Worm (Caenorhabditis elegans) whole organism, late embryonic: ENCODE results near the gene kin-36.
A peak's percentile ranks its signal among the peaks of the same experiment; 100 is the strongest.
"Not testable (repeated sequence)": the region's sequence is repeated elsewhere in the genome, so short reads cannot be mapped to it uniquely, and the experiment has no call there.

Experiments
- C08G9.2 ChIP-seq: sonication (generic microtip); optimal IDR thresholded peaks from 2 replicates; lab custom pipeline; 2016; ENCODE audit warnings: mild to moderate bottlenecking, missing genetic modification characterization, moderate library complexity, missing compliant biosample characterization
- C38D4.7 ChIP-seq: fragments of 200-800 bp; sonication (Bioruptor generic); optimal IDR thresholded peaks from 2 replicates; lab custom pipeline; 2018; ENCODE audit warnings: mild to moderate bottlenecking, missing genetic modification characterization, moderate library complexity, missing compliant biosample characterization
- F13H6.1 ChIP-seq: sonication (generic microtip); optimal IDR thresholded peaks from 2 replicates; lab custom pipeline; 2016; ENCODE audit warnings: missing genetic modification characterization, missing compliant biosample characterization
- K02D7.2 ChIP-seq: sonication (generic microtip); optimal IDR thresholded peaks from 2 replicates; lab custom pipeline; 2017; ENCODE audit warnings: mild to moderate bottlenecking, missing genetic modification characterization, missing compliant biosample characterization
- Y22D7AL.16 ChIP-seq: sonication (generic microtip); optimal IDR thresholded peaks from 2 replicates; lab custom pipeline; 2016; ENCODE audit warnings: missing genetic modification characterization, missing compliant biosample characterization
- ceh-14 ChIP-seq: sonication (generic microtip); optimal IDR thresholded peaks from 2 replicates; lab custom pipeline; 2016; ENCODE audit warnings: missing genotype, missing genetic modification characterization, missing compliant biosample characterization
- ceh-18 ChIP-seq: sonication (generic microtip); optimal IDR thresholded peaks from 2 replicates; lab custom pipeline; 2016; ENCODE audit warnings: missing genetic modification characterization, missing compliant biosample characterization
- ceh-2 ChIP-seq: sonication (generic microtip); optimal IDR thresholded peaks from 2 replicates; lab custom pipeline; 2016; ENCODE audit warnings: missing genotype, missing genetic modification characterization, missing compliant biosample characterization
- ceh-24 ChIP-seq: sonication (generic microtip); optimal IDR thresholded peaks from 2 replicates; lab custom pipeline; 2016; ENCODE audit warnings: mild to moderate bottlenecking, missing genetic modification characterization, missing compliant biosample characterization
- ceh-31 ChIP-seq: sonication (generic microtip); optimal IDR thresholded peaks from 2 replicates; lab custom pipeline; 2016; ENCODE audit warnings: missing genetic modification characterization, missing compliant biosample characterization
- ceh-34 ChIP-seq: sonication (generic microtip); optimal IDR thresholded peaks from 2 replicates; lab custom pipeline; 2016; ENCODE audit warnings: mild to moderate bottlenecking, missing genetic modification characterization, missing compliant biosample characterization
- ceh-45 ChIP-seq: fragments of 200-800 bp; sonication (Bioruptor generic); IDR thresholded peaks from 2 replicates; pipeline ENCODE4 v1.3.6; 2022; ENCODE audit warnings: missing genetic modification reagents, missing genetic modification characterization, missing compliant biosample characterization
- ceh-9 ChIP-seq: sonication (generic microtip); optimal IDR thresholded peaks from 2 replicates; lab custom pipeline; 2016; ENCODE audit warnings: mild to moderate bottlenecking, missing genetic modification characterization, inconsistent platforms, missing compliant biosample characterization
- elt-2 ChIP-seq: sonication (generic microtip); optimal IDR thresholded peaks from 2 replicates; lab custom pipeline; 2016; ENCODE audit warnings: missing genetic modification reagents, missing genetic modification characterization, missing compliant biosample characterization
- elt-4 ChIP-seq: sonication (generic microtip); optimal IDR thresholded peaks from 2 replicates; lab custom pipeline; 2016; ENCODE audit warnings: missing genetic modification characterization, missing compliant biosample characterization
- ets-4 ChIP-seq: sonication (generic microtip); optimal IDR thresholded peaks from 2 replicates; lab custom pipeline; 2016; ENCODE audit warnings: missing genetic modification characterization, missing compliant biosample characterization
- hlh-13 ChIP-seq: fragments of 200-800 bp; sonication (Bioruptor generic); optimal IDR thresholded peaks from 2 replicates; lab custom pipeline; 2018; ENCODE audit warnings: mild to moderate bottlenecking, missing genetic modification characterization, missing compliant biosample characterization
- hlh-15 ChIP-seq: sonication (generic microtip); optimal IDR thresholded peaks from 2 replicates; lab custom pipeline; 2016; ENCODE audit warnings: missing genetic modification characterization, missing compliant biosample characterization
- hlh-8 ChIP-seq: sonication (generic microtip); optimal IDR thresholded peaks from 2 replicates; lab custom pipeline; 2016; ENCODE audit warnings: missing genotype, missing genetic modification characterization, missing compliant biosample characterization
- lin-11 ChIP-seq: fragments of 200-800 bp; sonication (Bioruptor generic); optimal IDR thresholded peaks from 2 replicates; lab custom pipeline; 2018; ENCODE audit warnings: mild to moderate bottlenecking, missing genetic modification characterization, missing compliant biosample characterization
- madf-2 ChIP-seq: sonication (generic microtip); optimal IDR thresholded peaks from 2 replicates; lab custom pipeline; 2017; ENCODE audit warnings: missing genetic modification characterization, missing compliant biosample characterization
- mec-3 ChIP-seq: sonication (generic microtip); optimal IDR thresholded peaks from 2 replicates; lab custom pipeline; 2016; ENCODE audit warnings: borderline replicate concordance, missing genetic modification characterization, missing compliant biosample characterization
- nfya-1 ChIP-seq: sonication (generic microtip); optimal IDR thresholded peaks from 2 replicates; lab custom pipeline; 2017; ENCODE audit warnings: missing genetic modification characterization, mild to moderate bottlenecking, missing compliant biosample characterization, antibody characterized with exemption, moderate library complexity
- nhr-232 ChIP-seq: sonication (generic microtip); optimal IDR thresholded peaks from 2 replicates; lab custom pipeline; 2016; ENCODE audit warnings: missing genetic modification characterization, missing compliant biosample characterization
- npax-4 ChIP-seq: sonication (generic microtip); optimal IDR thresholded peaks from 2 replicates; lab custom pipeline; 2016; ENCODE audit warnings: missing genetic modification characterization, missing compliant biosample characterization
- pqm-1 ChIP-seq: sonication (generic microtip); optimal IDR thresholded peaks from 2 replicates; lab custom pipeline; 2016; ENCODE audit warnings: missing genetic modification characterization, missing compliant biosample characterization
- ref-2 ChIP-seq: sonication (generic microtip); optimal IDR thresholded peaks from 2 replicates; lab custom pipeline; 2016; ENCODE audit warnings: missing genetic modification characterization, missing compliant biosample characterization
- rnt-1 ChIP-seq: sonication (generic microtip); optimal IDR thresholded peaks from 2 replicates; lab custom pipeline; 2016; ENCODE audit warnings: missing genetic modification characterization, missing compliant biosample characterization
- sox-2 ChIP-seq: fragments of 200-800 bp; sonication (Bioruptor generic); IDR thresholded peaks from 2 replicates; pipeline ENCODE4 v1.3.6; 2022; ENCODE audit warnings: missing genetic modification reagents, missing genetic modification characterization, missing compliant biosample characterization
- tbx-2 ChIP-seq: sonication (generic microtip); optimal IDR thresholded peaks from 2 replicates; lab custom pipeline; 2016; ENCODE audit warnings: missing genetic modification characterization, missing compliant biosample characterization
- tbx-7 ChIP-seq: sonication (generic microtip); optimal IDR thresholded peaks from 2 replicates; lab custom pipeline; 2016; ENCODE audit warnings: missing genotype, missing genetic modification characterization, missing compliant biosample characterization
- unc-3 ChIP-seq, 2 experiments: fragments of 200-800 bp in 1 of 2; sonication (Bioruptor generic) in 1 of 2; sonication (generic microtip) in 1 of 2; conservative IDR thresholded peaks in 1 of 2; optimal IDR thresholded peaks in 1 of 2; 2 replicates each; pipeline versions ENCODE4 v1.3.6 to Lab custom; 2016 to 2022; ENCODE audit warnings: missing compliant biosample characterization in 2 of 2, missing genetic modification characterization in 2 of 2, missing genetic modification reagents in 1 of 2
- unc-42 ChIP-seq: sonication (generic microtip); optimal IDR thresholded peaks from 2 replicates; lab custom pipeline; 2016; ENCODE audit warnings: missing genotype, missing genetic modification characterization, missing compliant biosample characterization
- unc-86 ChIP-seq: sonication (generic microtip); optimal IDR thresholded peaks from 2 replicates; lab custom pipeline; 2016; ENCODE audit warnings: missing genetic modification characterization, missing compliant biosample characterization

kin-36 gene

ce11 chrIV:4712376-4712775 lies 33.6 kb downstream of the kin-36 start, which contains the start of gene yars-2 (continued):
- TF ChIP-seq npax-4: no peak
- TF ChIP-seq madf-2: no peak
- TF ChIP-seq lin-11: no peak
- TF ChIP-seq ceh-9: no peak
- TF ChIP-seq Y22D7AL.16 (tag; lab: Kevin White, UChicago): no peak
- no peak for TF ChIP-seq ceh-24 (tag; lab: Kevin White, UChicago)
- TF ChIP-seq elt-4: no peak
- TF ChIP-seq nfya-1 (tag; lab: Kevin White, UChicago): no peak
- no peak for TF ChIP-seq hlh-13 (GFP tag; lab: Kevin White, UChicago)
- TF ChIP-seq rnt-1 (tag; lab: Kevin White, UChicago): no peak
- no peak for TF ChIP-seq K02D7.2 (tag; lab: Kevin White, UChicago)
- peak; percentile 74 for TF ChIP-seq ceh-31
- TF ChIP-seq nhr-232 (tag; lab: Kevin White, UChicago): no peak
- no peak for TF ChIP-seq C38D4.7 (GFP tag; lab: Kevin White, UChicago)
- TF ChIP-seq elt-2: peak; percentile 31

- not testable (repeated sequence) for TF ChIP-seq rnt-1 (tag; lab: Kevin White, UChicago); pqm-1; unc-3 (GFP tag; conservative IDR thresholded peaks at IDR 0.05; lab: Robert Waterston, UW); unc-3 (tag; optimal IDR thresholded peaks at IDR 0.05; lab: Kevin White, UChicago)
These were observed 37.0 kb downstream of the kin-36 start, which contains the start of gene miro-1 for ce11 chrIV:4715785-4716184. Gene miro-1 (minus strand): TSS chrIV:4715807.

- peak; percentile 53 for TF ChIP-seq nfya-1 (tag; lab: Kevin White, UChicago)
- no peak for TF ChIP-seq hlh-15
- TF ChIP-seq, all 69 proteins: peak for 1
These were observed 44.9 kb downstream of the kin-36 start for ce11 chrIV:4723687-4724086.

- TF ChIP-seq nfya-1 (tag; lab: Kevin White, UChicago) (peak; percentile 4), mec-3 (tag; lab: Kevin White, UChicago) (no peak)
These were observed 45.7 kb downstream of the kin-36 start, which contains the start of gene K08F11.1 for ce11 chrIV:4724562-4724961. Gene K08F11.1 (plus strand): TSS chrIV:4724862.

ce11 chrIV:4725478-4725920 lies 46.7 kb downstream of the kin-36 start:
- TF ChIP-seq ets-4 (tag; lab: Kevin White, UChicago): peak; percentile 28
- peak; percentile 23 for TF ChIP-seq elt-2
- peak; percentile 63 for TF ChIP-seq unc-42
- peak; percentile 88 for TF ChIP-seq ceh-34 (tag; lab: Kevin White, UChicago)
- TF ChIP-seq unc-3 (GFP tag; conservative IDR thresholded peaks at IDR 0.05; lab: Robert Waterston, UW): not testable (repeated sequence)
- peak; percentile 46 for TF ChIP-seq unc-3 (tag; optimal IDR thresholded peaks at IDR 0.05; lab: Kevin White, UChicago)
- peak; percentile 2 for TF ChIP-seq C08G9.2
- TF ChIP-seq tbx-2 (tag; lab: Kevin White, UChicago): peak; percentile 52
- TF ChIP-seq ref-2 (tag; lab: Kevin White, UChicago): peak; percentile 96
- TF ChIP-seq hlh-8 (tag; lab: Kevin White, UChicago): peak; percentile 40
- TF ChIP-seq ceh-45: peak; percentile 43; the same call in 1 of the 2 replicates
- TF ChIP-seq tbx-7 (tag; lab: Kevin White, UChicago): peak; percentile 32
- TF ChIP-seq sox-2: peak; percentile 36; the same call in 1 of the 2 replicates
- TF ChIP-seq ceh-18: peak; percentile 59
- peak; percentile 47 for TF ChIP-seq nfya-1 (tag; lab: Kevin White, UChicago)
- peak; percentile 73 for TF ChIP-seq ceh-14
- TF ChIP-seq unc-86 (tag; lab: Kevin White, UChicago): peak; percentile 27
- peak; percentile 75 for TF ChIP-seq ceh-31
- TF ChIP-seq, all 69 proteins: peak for 17; not testable (repeated sequence) for 52

ce11 chrIV:4727935-4728334 lies 49.1 kb downstream of the kin-36 start:
- TF ChIP-seq ceh-14 (peak; percentile 87), madf-2 (peak; percentile 24), ceh-2 (peak; percentile 47), ceh-31 (peak; percentile 79), ref-2 (tag; lab: Kevin White, UChicago) (peak; percentile 83), C08G9.2 (peak; percentile 55), unc-42 (peak; percentile 58), ceh-45 (0 out of 2 replicates have a peak, but pooled peaks have one; percentile 56), ets-4 (tag; lab: Kevin White, UChicago) (peak; percentile 21), tbx-2 (tag; lab: Kevin White, UChicago) (peak; percentile 65), F13H6.1 (tag; lab: Kevin White, UChicago) (peak; percentile 28), unc-86 (tag; lab: Kevin White, UChicago) (peak; percentile 46), ceh-18 (peak; percentile 64), sox-2 (peak; percentile 13; the same call in 1 of the 2 replicates), ceh-34 (tag; lab: Kevin White, UChicago) (peak; percentile 85), nfya-1 (tag; lab: Kevin White, UChicago) (peak; percentile 60), elt-2 (peak; percentile 37), unc-3 (GFP tag; conservative IDR thresholded peaks at IDR 0.05; lab: Robert Waterston, UW) (0 out of 2 replicates have a peak, but pooled peaks have one; percentile 36), unc-3 (tag; optimal IDR thresholded peaks at IDR 0.05; lab: Kevin White, UChicago) (peak; percentile 13)
- TF ChIP-seq, all 69 proteins: peak for 18; not testable (repeated sequence) for 51
